Worm (Caenorhabditis elegans): Measurements from ENCODE around the gene M106.7.
A peak's percentile ranks its signal among the peaks of the same experiment; 100 is the strongest.

M106.7 gene

DNA sequence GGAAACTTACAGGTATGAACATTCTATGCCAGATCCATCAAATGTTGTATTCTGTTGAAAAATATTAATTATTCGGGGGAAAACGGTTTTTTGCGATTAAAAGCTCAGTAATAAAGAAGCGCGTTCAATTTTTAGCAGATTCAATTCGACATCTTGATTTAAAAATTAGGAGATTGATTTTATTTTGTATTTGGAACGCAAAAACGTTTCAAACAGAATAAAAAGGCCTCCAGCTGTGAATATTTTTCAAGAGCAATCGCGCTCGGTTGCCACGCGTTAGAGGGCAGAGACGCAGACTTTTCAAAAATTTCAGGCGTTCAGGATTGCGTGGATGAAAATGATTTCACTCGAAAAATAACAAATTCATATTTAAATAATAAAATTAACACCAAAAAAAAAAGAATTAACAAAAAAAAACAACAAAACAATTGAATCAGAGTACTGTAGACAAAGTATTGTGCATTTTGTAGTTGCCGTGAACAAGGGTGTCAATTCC lies 37.0 kb downstream of the M106.7 start, which contains the start of gene R06F6.8 (continued):
- TF ChIP-seq snpc-4 (tag; optimal IDR thresholded peaks at IDR 0.05), result no peak
- no peak for TF ChIP-seq hpl-2 (GFP tag; optimal IDR thresholded peaks at IDR 0.05)
- TF ChIP-seq ztf-4 (tag; optimal IDR thresholded peaks at IDR 0.05), result no peak
- TF ChIP-seq Y116A8C.19 (tag; optimal IDR thresholded peaks at IDR 0.05; ENCODE audit: borderline replicate concordance), result no peak
- no peak for TF ChIP-seq fkh-10 (GFP tag; optimal IDR thresholded peaks at IDR 0.05)
- no peak for TF ChIP-seq C34B4.2 (tag; optimal IDR thresholded peaks at IDR 0.05)
- TF ChIP-seq unc-130 (tag; optimal IDR thresholded peaks at IDR 0.05), result peak; percentile 23
- peak; percentile 56 to 58 for TF ChIP-seq efl-1 (optimal IDR thresholded peaks at IDR 0.05)
- TF ChIP-seq efl-1 (GFP tag; optimal IDR thresholded peaks at IDR 0.05 in 1 of 2), result peak; percentile 58 to 95
- no peak for TF ChIP-seq blmp-1 (tag; optimal IDR thresholded peaks at IDR 0.05)
- TF ChIP-seq elt-3 (tag; optimal IDR thresholded peaks at IDR 0.05), result peak in 1 of 6 experiments; percentile 22
- TF ChIP-seq C04F5.9 (tag; optimal IDR thresholded peaks at IDR 0.05), result no peak
- TF ChIP-seq lin-35 (GFP tag; optimal IDR thresholded peaks at IDR 0.05), result peak; percentile 34 to 62
- TF ChIP-seq lir-3 (tag; optimal IDR thresholded peaks at IDR 0.05; ENCODE audit: poor library complexity), result no peak
- TF ChIP-seq aha-1 (tag; optimal IDR thresholded peaks at IDR 0.05), result no peak

DNA sequence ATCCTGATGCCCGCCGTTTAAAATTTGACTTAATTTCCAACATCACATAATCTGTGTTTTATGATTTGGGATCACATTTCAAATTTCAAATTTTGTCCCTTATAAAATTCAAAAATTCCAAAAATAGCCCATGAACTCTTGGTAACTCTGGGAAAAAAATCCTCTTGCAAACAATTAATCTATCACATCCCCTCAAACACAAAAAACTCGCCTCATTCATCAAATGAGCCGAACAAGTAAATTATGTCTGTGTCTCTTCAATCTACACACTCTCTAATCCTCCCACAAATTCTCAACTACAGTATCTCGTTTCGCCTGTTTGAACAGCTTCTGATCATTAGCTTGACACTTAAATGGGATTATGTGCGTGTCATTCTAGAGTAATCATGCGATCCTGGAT lies 46.3 kb downstream of the M106.7 start, which contains the start of gene msrp-7:
msrp-7 (plus strand) TSS at position 301 of the 400 bp plus-strand sequence.
- TF ChIP-seq ceh-8 (GFP tag; optimal IDR thresholded peaks at IDR 0.05) (no peak), xbp-1 (tag; optimal IDR thresholded peaks at IDR 0.05) (no peak), mdl-1 (tag; optimal IDR thresholded peaks at IDR 0.05) (no peak), nhr-12 (tag; optimal IDR thresholded peaks at IDR 0.05) (no peak), fkh-4 (tag; optimal IDR thresholded peaks at IDR 0.05; ENCODE audit: borderline replicate concordance) (no peak), ama-1 (optimal IDR thresholded peaks at IDR 0.05) (no peak), aly-2 (tag; optimal IDR thresholded peaks at IDR 0.05) (no peak), sptf-1 (tag; optimal IDR thresholded peaks at IDR 0.05) (no peak), lin-35 (GFP tag; optimal IDR thresholded peaks at IDR 0.05) (no peak), ceh-82 (tag; optimal IDR thresholded peaks at IDR 0.05) (no peak), nhr-20 (tag; optimal IDR thresholded peaks at IDR 0.05) (no peak), mab-9 (GFP tag; IDR thresholded peaks at IDR 0.05) (no peak)

DNA sequence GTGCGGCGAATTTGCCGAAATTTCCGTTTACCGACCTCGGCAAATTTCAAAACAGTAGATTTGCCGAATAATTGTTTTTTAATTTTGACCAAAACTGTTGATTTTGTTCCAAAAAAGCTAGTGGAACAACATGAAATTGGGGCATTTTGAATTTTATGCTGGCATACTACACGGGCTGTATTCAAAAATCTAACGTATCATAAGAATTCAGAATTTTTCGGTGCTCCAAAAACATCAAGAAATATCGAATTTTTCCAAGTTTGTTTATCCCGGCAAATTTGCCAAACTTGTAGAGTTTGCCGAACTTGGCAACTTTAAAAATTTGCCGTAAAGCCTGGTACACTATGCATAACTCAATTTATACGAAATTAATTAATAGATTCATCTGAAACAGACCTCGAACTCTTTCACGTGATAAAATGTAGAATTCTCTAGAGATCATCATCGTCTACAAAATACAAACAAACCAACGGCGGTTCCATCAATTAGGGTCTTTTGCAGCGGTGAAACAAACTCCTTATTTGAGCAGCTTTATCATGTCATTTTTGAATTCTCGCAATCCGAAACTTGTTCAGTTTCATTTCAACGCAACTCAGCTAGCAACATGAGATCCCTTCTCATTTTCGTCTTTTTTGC lies 48.2 kb downstream of the M106.7 start, which contains the start of gene R06F6.14:
R06F6.14 (plus strand) TSS at position 586 of the 636 bp plus-strand sequence.
- TF ChIP-seq ceh-82 (tag; optimal IDR thresholded peaks at IDR 0.05) (no peak), swsn-7 (tag; optimal IDR thresholded peaks at IDR 0.05) (no peak), Y116A8C.19 (tag; optimal IDR thresholded peaks at IDR 0.05; ENCODE audit: borderline replicate concordance) (no peak), skn-1 (tag; optimal IDR thresholded peaks at IDR 0.05) (no peak), fos-1 (tag; optimal IDR thresholded peaks at IDR 0.05) (no peak), egl-13 (tag; optimal IDR thresholded peaks at IDR 0.05) (no peak), ceh-8 (GFP tag; optimal IDR thresholded peaks at IDR 0.05) (no peak), efl-1 (optimal IDR thresholded peaks at IDR 0.05) (no peak), efl-1 (GFP tag; optimal IDR thresholded peaks at IDR 0.05 in 1 of 2) (no peak), mdl-1 (tag; optimal IDR thresholded peaks at IDR 0.05) (no peak), irx-1 (tag; optimal IDR thresholded peaks at IDR 0.05) (no peak), isw-1 (GFP tag; IDR thresholded peaks at IDR 0.05) (no peak), tbx-2 (tag; optimal IDR thresholded peaks at IDR 0.05) (no peak), lin-39 (tag; optimal IDR thresholded peaks at IDR 0.05) (no peak), ces-1 (GFP tag; optimal IDR thresholded peaks at IDR 0.05) (no peak), F16B12.6 (tag; optimal IDR thresholded peaks at IDR 0.05) (no peak), snu-23 (GFP tag; optimal IDR thresholded peaks at IDR 0.05) (no peak), sup-37 (GFP tag; optimal IDR thresholded peaks at IDR 0.05) (no peak), nhr-28 (tag; optimal IDR thresholded peaks at IDR 0.05) (no peak), lsy-2 (tag; optimal IDR thresholded peaks at IDR 0.05) (no peak), nhr-85 (tag) (no peak)
